Worm (Caenorhabditis elegans) whole organism, mixed stage, embryonic: ENCODE measurements around the gene hgrs-1.

Source experiments
- blmp-1 ChIP-seq: fragments of 150-350 bp; optimal IDR thresholded peaks from 2 replicates; lab custom pipeline; 2014; ENCODE audit warnings: missing biosample characterization, missing genetic modification characterization
- ceh-43 ChIP-seq: fragments of 200-800 bp; sonication (Bioruptor generic); optimal IDR thresholded peaks from 2 replicates; lab custom pipeline; 2018; ENCODE audit warnings: mild to moderate bottlenecking, missing genetic modification characterization, moderate library complexity, missing compliant biosample characterization
- ceh-83 ChIP-seq: fragments of 200-800 bp; sonication (Bioruptor generic); optimal IDR thresholded peaks from 2 replicates; lab custom pipeline; 2018; ENCODE audit warnings: mild to moderate bottlenecking, missing genetic modification characterization, missing compliant biosample characterization
- elt-1 ChIP-seq: sonication (generic microtip); optimal IDR thresholded peaks from 2 replicates; lab custom pipeline; 2017; ENCODE audit warnings: missing genetic modification characterization, mild to moderate bottlenecking, missing compliant biosample characterization, antibody characterized with exemption, moderate library complexity, borderline replicate concordance; ENCODE audit not compliant: insufficient read depth
- lin-13 ChIP-seq: fragments of 150-350 bp; optimal IDR thresholded peaks from 2 replicates; lab custom pipeline; 2014; ENCODE audit warnings: missing biosample characterization, missing genetic modification characterization
- mep-1 ChIP-seq: fragments of 150-350 bp; optimal IDR thresholded peaks from 2 replicates; lab custom pipeline; 2017; ENCODE audit warnings: missing biosample characterization, missing genetic modification reagents, missing genetic modification characterization, inconsistent platforms
- nhr-28 ChIP-seq: fragments of 150-350 bp; optimal IDR thresholded peaks from 2 replicates; lab custom pipeline; 2014; ENCODE audit warnings: missing biosample characterization, missing genetic modification characterization
- sem-2 ChIP-seq: fragments of 200-800 bp; sonication (Bioruptor generic); optimal IDR thresholded peaks from 2 replicates; lab custom pipeline; 2018; ENCODE audit warnings: mild to moderate bottlenecking, missing genetic modification characterization, missing compliant biosample characterization
- snpc-4 ChIP-seq: fragments of 150-350 bp; optimal IDR thresholded peaks from 2 replicates; lab custom pipeline; 2014; ENCODE audit warnings: missing biosample characterization, missing genetic modification characterization
- sptf-1 ChIP-seq: sonication (generic microtip); optimal IDR thresholded peaks from 2 replicates; lab custom pipeline; 2017; ENCODE audit warnings: mild to moderate bottlenecking, missing genetic modification characterization, moderate library complexity, missing compliant biosample characterization
- unc-120 ChIP-seq: sonication (generic microtip); optimal IDR thresholded peaks from 2 replicates; lab custom pipeline; 2017; ENCODE audit warnings: missing genetic modification characterization, missing compliant biosample characterization; ENCODE audit not compliant: poor library complexity, severe bottlenecking
- unc-39 ChIP-seq: fragments of 150-350 bp; optimal IDR thresholded peaks from 2 replicates; lab custom pipeline; 2014; ENCODE audit warnings: missing biosample characterization, missing genetic modification characterization
- unc-62 ChIP-seq: fragments of 150-350 bp; optimal IDR thresholded peaks from 2 replicates; lab custom pipeline; 2014; ENCODE audit warnings: missing biosample characterization, missing genetic modification reagents, missing genetic modification characterization
- ztf-11 ChIP-seq: fragments of 150-350 bp; optimal IDR thresholded peaks from 2 replicates; lab custom pipeline; 2014; ENCODE audit warnings: missing biosample characterization, missing genetic modification characterization

DNA sequence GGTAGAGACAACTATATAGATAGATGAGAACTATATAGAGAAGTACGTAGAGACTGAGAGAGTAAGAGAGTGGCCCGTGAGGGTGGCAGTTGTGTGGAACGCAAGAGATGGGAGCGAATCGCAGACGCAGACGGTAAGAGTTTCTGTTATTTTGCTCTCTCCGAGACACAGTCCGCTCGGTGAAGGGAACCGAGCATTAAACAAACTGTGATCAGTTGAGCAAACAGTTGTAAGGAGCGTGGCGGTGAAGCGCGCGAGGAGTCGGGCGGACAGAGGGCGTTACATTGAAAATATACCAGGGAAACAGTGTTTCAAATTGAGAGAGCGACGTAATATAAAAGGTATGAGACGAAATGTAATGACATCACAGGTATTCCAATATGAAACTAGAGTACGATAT lies 23.7 kb upstream of the hgrs-1 start:
- TF ChIP-seq unc-62 (GFP tag; lab: Kevin White, UChicago) (peak; percentile 14), ceh-43 (no peak), sem-2 (GFP tag; lab: Kevin White, UChicago) (no peak), ztf-11 (tag; lab: Kevin White, UChicago) (no peak), ceh-83 (GFP tag; lab: Kevin White, UChicago) (no peak), blmp-1 (tag; lab: Kevin White, UChicago) (no peak), lin-13 (no peak), elt-1 (tag; lab: Kevin White, UChicago) (no peak), unc-39 (no peak), unc-120 (peak; percentile 65), snpc-4 (tag; lab: Kevin White, UChicago) (no peak), sptf-1 (tag; lab: Kevin White, UChicago) (no peak), nhr-28 (tag; lab: Kevin White, UChicago) (no peak), mep-1 (tag; lab: Kevin White, UChicago) (no peak)
